Worm (Caenorhabditis elegans): Measurements from ENCODE around the gene ins-13.

DNA sequence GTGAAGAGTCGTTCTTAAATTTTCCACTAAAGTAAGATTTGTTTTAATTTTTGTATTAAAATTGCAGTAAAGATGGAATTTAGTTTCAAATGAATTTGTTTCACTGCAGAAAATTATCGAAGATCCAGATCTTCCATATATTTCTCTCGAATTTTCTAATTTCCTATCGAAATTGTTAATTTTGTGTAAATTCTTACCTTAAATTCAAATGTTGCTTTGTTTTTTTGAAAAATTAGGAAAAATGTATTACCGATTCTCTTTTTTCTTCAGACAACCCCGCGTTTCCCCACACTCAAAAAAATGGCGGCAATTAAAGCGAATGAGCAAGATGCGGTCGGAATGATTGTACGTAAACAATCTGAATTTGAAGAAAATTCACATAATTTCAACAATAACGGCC, 5.1 kb upstream of the ins-13 start, which contains the start of gene C17C3.6:
- TF ChIP-seq rnt-1 (tag; optimal IDR thresholded peaks at IDR 0.05) (no peak), hlh-30 (tag; optimal IDR thresholded peaks at IDR 0.05; ENCODE audit: insufficient read depth) (no peak), nhr-11 (tag; optimal IDR thresholded peaks at IDR 0.05) (no peak), fax-1 (tag; optimal IDR thresholded peaks at IDR 0.05) (no peak), ceh-45 (GFP tag; IDR thresholded peaks at IDR 0.05) (no peak), elt-2 (tag; optimal IDR thresholded peaks at IDR 0.05) (no peak), dve-1 (tag; optimal IDR thresholded peaks at IDR 0.05) (no peak), ceh-31 (tag; optimal IDR thresholded peaks at IDR 0.05) (no peak), tbx-7 (tag; optimal IDR thresholded peaks at IDR 0.05) (no peak), fkh-10 (GFP tag; optimal IDR thresholded peaks at IDR 0.05) (no peak), ceh-2 (tag; optimal IDR thresholded peaks at IDR 0.05) (no peak)
